Fruit fly (Drosophila melanogaster) whole organism, prepupa: Measurements from ENCODE around the gene bi.

ENCODE experiments used
- Blimp-1 ChIP-seq: fragments of 200-800 bp; sonication (Bioruptor generic); optimal IDR thresholded peaks from 3 replicates; lab custom pipeline; 2017; ENCODE audit warnings: missing biosample characterization, missing genetic modification characterization, mild to moderate bottlenecking, moderate library complexity, missing genetic modification reagents
- CG10669 ChIP-seq: fragments of 200-800 bp; sonication (Bioruptor generic); optimal IDR thresholded peaks from 3 replicates; lab custom pipeline; 2018; ENCODE audit warnings: missing biosample characterization, mild to moderate bottlenecking, missing genetic modification characterization, moderate library complexity
- CG11762 ChIP-seq: fragments of 200-800 bp; sonication (Bioruptor generic); optimal IDR thresholded peaks from 3 replicates; lab custom pipeline; 2016; ENCODE audit warnings: missing biosample characterization, missing genetic modification characterization; ENCODE audit not compliant: insufficient read depth
- CG11902 ChIP-seq: fragments of 200-800 bp; sonication (Bioruptor generic); optimal IDR thresholded peaks from 3 replicates; lab custom pipeline; 2016; ENCODE audit warnings: missing biosample characterization, missing genetic modification characterization
- CG15336 ChIP-seq: fragments of 200-800 bp; sonication (Bioruptor generic); IDR thresholded peaks from 2 replicates; pipeline ENCODE4 v1.3.6; 2022; ENCODE audit warnings: missing biosample characterization, missing genetic modification characterization
- CG1621 ChIP-seq: fragments of 200-800 bp; sonication (Bioruptor generic); optimal IDR thresholded peaks from 3 replicates; lab custom pipeline; 2018; ENCODE audit warnings: missing biosample characterization, mild to moderate bottlenecking, missing genetic modification characterization
- CG16779 ChIP-seq: fragments of 200-800 bp; sonication (Bioruptor generic); optimal IDR thresholded peaks from 3 replicates; lab custom pipeline; 2017; ENCODE audit warnings: missing biosample characterization, mild to moderate bottlenecking, missing genetic modification characterization
- CG3032 ChIP-seq: fragments of 200-800 bp; optimal IDR thresholded peaks from 2 replicates; lab custom pipeline; 2019; ENCODE audit warnings: missing biosample characterization, mild to moderate bottlenecking, missing genetic modification characterization, moderate library complexity
- CG31627 ChIP-seq: fragments of 200-800 bp; sonication (Bioruptor generic); optimal IDR thresholded peaks from 3 replicates; lab custom pipeline; 2016; ENCODE audit warnings: missing biosample characterization, missing genetic modification characterization
- CG32006 ChIP-seq: fragments of 200-800 bp; sonication (Bioruptor generic); optimal IDR thresholded peaks from 3 replicates; lab custom pipeline; 2017; ENCODE audit warnings: missing biosample characterization, mild to moderate bottlenecking, missing genetic modification characterization
- CG34406 ChIP-seq: fragments of 200-800 bp; sonication (Bioruptor generic); optimal IDR thresholded peaks from 3 replicates; lab custom pipeline; 2016; ENCODE audit warnings: missing biosample characterization, missing genetic modification characterization
- CG6163 ChIP-seq: fragments of 200-800 bp; sonication (Bioruptor generic); IDR thresholded peaks from 3 replicates; pipeline ENCODE4 v1.3.6; 2022; ENCODE audit warnings: missing biosample characterization, missing genetic modification characterization
- CG6792 ChIP-seq: fragments of 200-800 bp; sonication (Bioruptor generic); optimal IDR thresholded peaks from 3 replicates; lab custom pipeline; 2016; ENCODE audit warnings: missing biosample characterization, missing genetic modification characterization
- CG6808 ChIP-seq: fragments of 200-800 bp; sonication (Bioruptor generic); optimal IDR thresholded peaks from 3 replicates; lab custom pipeline; 2017; ENCODE audit warnings: missing biosample characterization, missing genetic modification characterization, mild to moderate bottlenecking, moderate library complexity, missing genetic modification reagents
- CG6854 ChIP-seq: fragments of 200-800 bp; sonication (Bioruptor generic); optimal IDR thresholded peaks from 2 replicates; lab custom pipeline; 2017; ENCODE audit warnings: missing biosample characterization, mild to moderate bottlenecking, missing genetic modification characterization
- CG7368 ChIP-seq: fragments of 200-800 bp; sonication (Bioruptor generic); optimal IDR thresholded peaks from 3 replicates; lab custom pipeline; 2016; ENCODE audit warnings: missing biosample characterization, missing genetic modification characterization
- CG8119 ChIP-seq: fragments of 200-800 bp; sonication (Bioruptor generic); IDR thresholded peaks from 3 replicates; pipeline ENCODE4 v1.3.6; 2022; ENCODE audit warnings: missing biosample characterization, missing genetic modification characterization
- CG8632 ChIP-seq: fragments of 200-800 bp; sonication (Bioruptor generic); optimal IDR thresholded peaks from 3 replicates; lab custom pipeline; 2016; ENCODE audit warnings: missing biosample characterization, missing genetic modification characterization
- CG9139 ChIP-seq: fragments of 200-800 bp; sonication (Bioruptor generic); optimal IDR thresholded peaks from 3 replicates; lab custom pipeline; 2017; ENCODE audit warnings: missing biosample characterization, mild to moderate bottlenecking, missing genetic modification characterization
- Eip75B ChIP-seq: fragments of 200-800 bp; sonication (Bioruptor generic); optimal IDR thresholded peaks from 3 replicates; lab custom pipeline; 2016; ENCODE audit warnings: missing biosample characterization, missing genetic modification characterization
- Eip78C ChIP-seq: fragments of 200-800 bp; sonication (Bioruptor generic); peaks from one replicate; lab custom pipeline; 2016; ENCODE audit warnings: missing biosample characterization, missing genetic modification characterization
- Eip93F ChIP-seq: fragments of 200-800 bp; sonication (Bioruptor generic); optimal IDR thresholded peaks from 2 replicates; lab custom pipeline; 2016; ENCODE audit warnings: missing biosample characterization, mild to moderate bottlenecking, missing genetic modification characterization
- Ets21C ChIP-seq: fragments of 200-800 bp; sonication (Bioruptor generic); optimal IDR thresholded peaks from 3 replicates; lab custom pipeline; 2016; ENCODE audit warnings: missing biosample characterization, missing genetic modification characterization
- Ets96B ChIP-seq: fragments of 200-800 bp; optimal IDR thresholded peaks from 2 replicates; lab custom pipeline; 2019; ENCODE audit warnings: missing biosample characterization, mild to moderate bottlenecking, missing genetic modification characterization, moderate library complexity
- Gug ChIP-seq: fragments of 200-800 bp; sonication (Bioruptor generic); IDR thresholded peaks from 2 replicates; pipeline ENCODE4 v1.3.6; 2022; ENCODE audit warnings: missing biosample characterization, missing genetic modification characterization
- Hr38 ChIP-seq: sonication (Bioruptor generic); optimal IDR thresholded peaks from 2 replicates; lab custom pipeline; 2016; ENCODE audit warnings: missing biosample characterization, missing genetic modification characterization
- Hr39 ChIP-seq: fragments of 200-800 bp; sonication (Bioruptor generic); optimal IDR thresholded peaks from 2 replicates; lab custom pipeline; 2016; ENCODE audit warnings: missing biosample characterization, missing genetic modification characterization
- Hr4 ChIP-seq: fragments of 200-800 bp; sonication (Bioruptor generic); optimal IDR thresholded peaks from 3 replicates; lab custom pipeline; 2016; ENCODE audit warnings: missing biosample characterization, missing genetic modification characterization
- Lpt ChIP-seq: fragments of 200-800 bp; sonication (Bioruptor generic); optimal IDR thresholded peaks from 3 replicates; lab custom pipeline; 2016; ENCODE audit warnings: missing biosample characterization, missing genetic modification characterization
- Met ChIP-seq: fragments of 200-800 bp; sonication (Bioruptor generic); optimal IDR thresholded peaks from 3 replicates; lab custom pipeline; 2016; ENCODE audit warnings: missing biosample characterization, missing genetic modification characterization
- Smox ChIP-seq: fragments of 200-800 bp; sonication (Bioruptor generic); optimal IDR thresholded peaks from 3 replicates; lab custom pipeline; 2016; ENCODE audit warnings: missing biosample characterization, missing genetic modification characterization
- Sox102F ChIP-seq: fragments of 200-800 bp; sonication (Bioruptor generic); optimal IDR thresholded peaks from 2 replicates; lab custom pipeline; 2016; ENCODE audit warnings: missing biosample characterization, mild to moderate bottlenecking, missing genetic modification characterization
- Sox14 ChIP-seq: fragments of 200-800 bp; sonication (Bioruptor generic); optimal IDR thresholded peaks from 3 replicates; lab custom pipeline; 2016; ENCODE audit warnings: missing biosample characterization, missing genetic modification characterization
- achi ChIP-seq: fragments of 200-800 bp; sonication (Bioruptor generic); optimal IDR thresholded peaks from 3 replicates; lab custom pipeline; 2016; ENCODE audit warnings: missing biosample characterization, missing genetic modification characterization
- acj6 ChIP-seq: fragments of 200-800 bp; sonication (Bioruptor generic); optimal IDR thresholded peaks from 3 replicates; lab custom pipeline; 2016; ENCODE audit warnings: missing biosample characterization, missing genetic modification characterization
- cyc ChIP-seq: fragments of 200-800 bp; sonication (Bioruptor generic); optimal IDR thresholded peaks from 3 replicates; lab custom pipeline; 2016; ENCODE audit warnings: missing biosample characterization, missing genetic modification characterization
- dac ChIP-seq: fragments of 200-800 bp; sonication (Bioruptor generic); optimal IDR thresholded peaks from 2 replicates; lab custom pipeline; 2017; ENCODE audit warnings: missing biosample characterization, mild to moderate bottlenecking, missing genetic modification characterization
- dsx ChIP-seq: fragments of 200-800 bp; optimal IDR thresholded peaks from 3 replicates; lab custom pipeline; 2019; ENCODE audit warnings: missing biosample characterization, mild to moderate bottlenecking, missing genetic modification characterization, moderate library complexity; ENCODE audit not compliant: poor library complexity, severe bottlenecking
- eg ChIP-seq: fragments of 200-800 bp; sonication (Bioruptor generic); IDR thresholded peaks from 3 replicates; pipeline ENCODE4 v1.3.6; 2022; ENCODE audit warnings: missing biosample characterization, missing genetic modification characterization
- lz ChIP-seq: fragments of 200-800 bp; sonication (Bioruptor generic); optimal IDR thresholded peaks from 3 replicates; lab custom pipeline; 2016; ENCODE audit warnings: missing biosample characterization, missing genetic modification characterization
- net ChIP-seq: fragments of 200-800 bp; sonication (Bioruptor generic); optimal IDR thresholded peaks from 3 replicates; lab custom pipeline; 2016; ENCODE audit warnings: missing biosample characterization, missing genetic modification characterization
- pdm3 ChIP-seq: fragments of 200-800 bp; sonication (Bioruptor generic); optimal IDR thresholded peaks from 3 replicates; lab custom pipeline; 2016; ENCODE audit warnings: missing biosample characterization, missing genetic modification characterization
- salr ChIP-seq, 2 experiments: fragments of 200-800 bp; sonication (Bioruptor generic); optimal IDR thresholded peaks; 3 replicates each; lab custom pipeline; 2016 to 2018; ENCODE audit warnings: missing biosample characterization in 2 of 2, missing genetic modification characterization in 2 of 2, mild to moderate bottlenecking in 1 of 2
- spab ChIP-seq: fragments of 200-800 bp; sonication (Bioruptor generic); optimal IDR thresholded peaks from 2 replicates; lab custom pipeline; 2017; ENCODE audit warnings: missing biosample characterization, mild to moderate bottlenecking, missing genetic modification characterization, missing genetic modification reagents
- ss ChIP-seq, 2 experiments: fragments of 200-800 bp; sonication (Bioruptor generic); optimal IDR thresholded peaks; 2 replicates in 1 of 2; 3 replicates in 1 of 2; lab custom pipeline; 2017 to 2018; ENCODE audit warnings: mild to moderate bottlenecking in 2 of 2, missing biosample characterization in 2 of 2, missing genetic modification characterization in 2 of 2, moderate library complexity in 1 of 2
- svp ChIP-seq: fragments of 200-800 bp; sonication (Bioruptor generic); peaks from one replicate; lab custom pipeline; 2016; ENCODE audit warnings: missing biosample characterization, missing genetic modification characterization

bi gene

DNA sequence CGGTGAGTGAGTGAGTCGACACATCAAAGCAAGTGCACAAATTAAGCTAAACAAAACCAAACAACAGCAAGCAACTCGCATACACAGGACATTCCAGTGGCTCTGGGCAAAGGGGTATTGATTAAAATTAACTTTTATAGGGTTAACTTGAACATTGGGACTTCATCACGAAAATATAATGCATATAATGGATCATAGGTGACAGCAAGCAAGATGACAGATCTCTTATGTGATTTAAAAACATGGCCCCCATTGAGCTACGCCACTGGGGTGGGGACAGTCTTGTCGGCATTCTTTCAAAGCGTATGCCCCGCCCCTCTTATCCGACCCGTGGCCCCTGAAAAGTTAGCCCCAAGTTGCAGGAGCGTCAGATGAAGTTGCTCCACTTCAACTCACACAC lies 90.9 kb downstream of the bi start (continued):
- TF ChIP-seq achi (GFP tag; lab: Kevin White, UChicago) (peak; percentile 34), dac (no peak), Ets96B (tag; lab: Kevin White, UChicago) (peak; percentile 37)

- TF ChIP-seq CG6808 (GFP tag; lab: Kevin White, UChicago) = no peak
- TF ChIP-seq Met (GFP tag; lab: Kevin White, UChicago) = no peak
- no peak for TF ChIP-seq CG32006 (GFP tag; lab: Kevin White, UChicago)
- TF ChIP-seq eg (GFP tag; lab: Robert Waterston, UW) = no peak
- TF ChIP-seq CG1621 (tag; lab: Kevin White, UChicago) = no peak
- TF ChIP-seq CG11762 = no peak
- no peak for TF ChIP-seq CG10669 (GFP tag; lab: Kevin White, UChicago)
- no peak for TF ChIP-seq Eip93F
- 0 out of 3 replicates have a peak, but pooled peaks have one; percentile 28 for TF ChIP-seq CG6163 (GFP tag; lab: Robert Waterston, UW)
- TF ChIP-seq cyc (GFP tag; lab: Kevin White, UChicago) = no peak
- no peak for TF ChIP-seq CG15336 (GFP tag; lab: Robert Waterston, UW)
- TF ChIP-seq Lpt (GFP tag; lab: Kevin White, UChicago) = no peak
- no peak for TF ChIP-seq lz (GFP tag; lab: Kevin White, UChicago)
- TF ChIP-seq CG3032 (tag; lab: Kevin White, UChicago) = no peak
- TF ChIP-seq CG6792 (GFP tag; lab: Kevin White, UChicago) = no peak
- TF ChIP-seq Ets21C (GFP tag; lab: Kevin White, UChicago) = no peak
- TF ChIP-seq svp = peak; percentile 57
- no peak for TF ChIP-seq CG8632
- no peak for TF ChIP-seq dac
- peak; percentile 61 for TF ChIP-seq Eip78C
These were observed 92.7 kb downstream of the bi start for dm6 chrX:4505318-4505717.

dm6 chrX:4507121-4507520 lies 94.5 kb downstream of the bi start:
- TF ChIP-seq cyc (GFP tag; lab: Kevin White, UChicago) (peak; percentile 33), lz (GFP tag; lab: Kevin White, UChicago) (peak; percentile 59), dac (peak; percentile 61), salr (GFP tag; optimal IDR thresholded peaks at IDR 0.05; lab: Kevin White, UChicago) (peak in 1 of 2 experiments; percentile 41), CG31627 (GFP tag; lab: Kevin White, UChicago) (peak; percentile 58), Blimp-1 (GFP tag; lab: Kevin White, UChicago) (no peak), svp (no peak), Hr39 (GFP tag; lab: Kevin White, UChicago) (peak; percentile 39), ss (GFP tag; optimal IDR thresholded peaks at IDR 0.05; lab: Kevin White, UChicago) (peak in 1 of 2 experiments; percentile 30), CG3032 (tag; lab: Kevin White, UChicago) (no peak), eg (GFP tag; lab: Robert Waterston, UW) (no peak), dsx (GFP tag; lab: Kevin White, UChicago) (no peak), CG6854 (GFP tag; lab: Kevin White, UChicago) (no peak), Lpt (GFP tag; lab: Kevin White, UChicago) (no peak), Hr4 (GFP tag; lab: Kevin White, UChicago) (peak; percentile 43), CG34406 (GFP tag; lab: Kevin White, UChicago) (peak; percentile 33), CG8119 (GFP tag; lab: Robert Waterston, UW) (no peak), CG10669 (GFP tag; lab: Kevin White, UChicago) (peak; percentile 19), CG7368 (GFP tag; lab: Kevin White, UChicago) (peak; percentile 56), spab (GFP tag; lab: Kevin White, UChicago) (no peak), Sox14 (GFP tag; lab: Kevin White, UChicago) (peak; percentile 44), Eip93F (no peak), CG16779 (tag; lab: Kevin White, UChicago) (no peak), acj6 (GFP tag; lab: Kevin White, UChicago) (peak; percentile 52), Met (GFP tag; lab: Kevin White, UChicago) (peak; percentile 46), Gug (GFP tag; lab: Robert Waterston, UW) (no peak), Smox (GFP tag; lab: Kevin White, UChicago) (peak; percentile 43), CG32006 (GFP tag; lab: Kevin White, UChicago) (peak; percentile 35), Eip78C (peak; percentile 71), pdm3 (GFP tag; lab: Kevin White, UChicago) (peak; percentile 63), Hr38 (GFP tag; lab: Kevin White, UChicago) (no peak), CG11902 (GFP tag; lab: Kevin White, UChicago) (no peak), CG1621 (tag; lab: Kevin White, UChicago) (peak; percentile 39), Eip75B (peak; percentile 55), Ets21C (GFP tag; lab: Kevin White, UChicago) (no peak), Sox102F (GFP tag; lab: Kevin White, UChicago) (peak; percentile 47), net (peak; percentile 46), achi (GFP tag; lab: Kevin White, UChicago) (peak; percentile 59), CG11762 (no peak), CG9139 (GFP tag; lab: Kevin White, UChicago) (peak; percentile 3)
